Worm (Caenorhabditis elegans) whole organism, L2 larva: ENCODE data around the gene T10B5.8.

Experiments
- C34F6.9 ChIP-seq: fragments of 150-350 bp; optimal IDR thresholded peaks from 2 replicates; lab custom pipeline; 2014; ENCODE audit warnings: missing biosample characterization, missing genetic modification characterization
- F13H6.1 ChIP-seq: sonication (generic microtip); optimal IDR thresholded peaks from 2 replicates; lab custom pipeline; 2016; ENCODE audit warnings: missing genetic modification characterization, missing compliant biosample characterization
- R02D3.7 ChIP-seq: fragments of 150-350 bp; optimal IDR thresholded peaks from 2 replicates; lab custom pipeline; 2014; ENCODE audit warnings: missing biosample characterization, missing genetic modification characterization
- Y55F3AM.14 ChIP-seq: fragments of 200-800 bp; sonication (Bioruptor generic); optimal IDR thresholded peaks from 2 replicates; lab custom pipeline; 2018; ENCODE audit warnings: mild to moderate bottlenecking, missing genetic modification characterization, missing compliant biosample characterization
- ZK546.5 ChIP-seq: sonication (generic microtip); optimal IDR thresholded peaks from 2 replicates; lab custom pipeline; 2017; ENCODE audit warnings: missing biosample characterization, missing genetic modification characterization
- alr-1 ChIP-seq: fragments of 150-350 bp; optimal IDR thresholded peaks from 2 replicates; lab custom pipeline; 2014; ENCODE audit warnings: missing biosample characterization, missing genetic modification characterization
- ama-1 ChIP-seq: fragments of 150-350 bp; optimal IDR thresholded peaks from 2 replicates; lab custom pipeline; 2018; ENCODE audit warnings: inconsistent platforms
- blmp-1 ChIP-seq: sonication (generic microtip); optimal IDR thresholded peaks from 2 replicates; lab custom pipeline; 2017; ENCODE audit warnings: missing genetic modification characterization, mild to moderate bottlenecking, missing compliant biosample characterization, antibody characterized with exemption, moderate library complexity; ENCODE audit not compliant: insufficient read depth
- ceh-16 ChIP-seq: fragments of 150-350 bp; optimal IDR thresholded peaks from 2 replicates; lab custom pipeline; 2014; ENCODE audit warnings: missing biosample characterization, missing genetic modification characterization
- ceh-82 ChIP-seq: fragments of 150-350 bp; optimal IDR thresholded peaks from 2 replicates; lab custom pipeline; 2014; ENCODE audit warnings: missing biosample characterization, missing genetic modification characterization
- crh-2 ChIP-seq: sonication (generic microtip); optimal IDR thresholded peaks from 2 replicates; lab custom pipeline; 2017; ENCODE audit warnings: missing biosample characterization, missing genetic modification characterization
- dmd-4 ChIP-seq: sonication (generic microtip); optimal IDR thresholded peaks from 2 replicates; lab custom pipeline; 2017; ENCODE audit warnings: missing biosample characterization, missing genetic modification characterization
- egl-27 ChIP-seq: sonication (generic microtip); optimal IDR thresholded peaks from 3 replicates; lab custom pipeline; 2017; ENCODE audit warnings: missing biosample characterization, missing genetic modification reagents, missing genetic modification characterization
- elt-3 ChIP-seq: sonication (generic microtip); optimal IDR thresholded peaks from 2 replicates; lab custom pipeline; 2017; ENCODE audit warnings: missing biosample characterization, missing genetic modification characterization
- fos-1 ChIP-seq: fragments of 150-350 bp; optimal IDR thresholded peaks from 2 replicates; lab custom pipeline; 2014; ENCODE audit warnings: missing biosample characterization, missing genetic modification characterization
- gmeb-1 ChIP-seq: fragments of 150-350 bp; optimal IDR thresholded peaks from 2 replicates; lab custom pipeline; 2014; ENCODE audit warnings: missing biosample characterization, missing genetic modification characterization
- lin-11 ChIP-seq: fragments of 150-350 bp; sonication (generic microtip); optimal IDR thresholded peaks from 2 replicates; lab custom pipeline; 2014; ENCODE audit warnings: missing biosample characterization, missing genetic modification characterization, inconsistent platforms, mixed read lengths
- lin-13 ChIP-seq: fragments of 150-350 bp; optimal IDR thresholded peaks from 2 replicates; lab custom pipeline; 2014; ENCODE audit warnings: missing biosample characterization, missing genetic modification reagents, missing genetic modification characterization
- lin-39 ChIP-seq: fragments of 150-350 bp; optimal IDR thresholded peaks from 2 replicates; lab custom pipeline; 2014; ENCODE audit warnings: missing biosample characterization, missing genetic modification reagents, missing genetic modification characterization
- lsy-2 ChIP-seq, 2 experiments: fragments of 150-350 bp in 1 of 2; sonication (generic microtip) in 1 of 2; optimal IDR thresholded peaks; 2 replicates each; lab custom pipeline; 2014 to 2017; ENCODE audit warnings: missing biosample characterization in 2 of 2, missing genetic modification characterization in 2 of 2
- mab-5 ChIP-seq: fragments of 150-350 bp; optimal IDR thresholded peaks from 2 replicates; lab custom pipeline; 2014; ENCODE audit warnings: missing biosample characterization, missing genetic modification characterization
- mbf-1 ChIP-seq: sonication (generic microtip); optimal IDR thresholded peaks from 2 replicates; lab custom pipeline; 2017; ENCODE audit warnings: missing biosample characterization, missing genetic modification characterization
- mdl-1 ChIP-seq, 2 experiments: fragments of 150-350 bp in 1 of 2; sonication (generic microtip) in 1 of 2; optimal IDR thresholded peaks; 2 replicates each; lab custom pipeline; 2017; ENCODE audit warnings: missing biosample characterization in 2 of 2, missing genetic modification characterization in 2 of 2
- nhr-10 ChIP-seq: sonication (generic microtip); optimal IDR thresholded peaks from 2 replicates; lab custom pipeline; 2017; ENCODE audit warnings: missing biosample characterization, missing genetic modification characterization
- nhr-11 ChIP-seq: fragments of 150-350 bp; optimal IDR thresholded peaks from 2 replicates; lab custom pipeline; 2014; ENCODE audit warnings: missing biosample characterization, missing genetic modification characterization
- nhr-129 ChIP-seq: fragments of 150-350 bp; optimal IDR thresholded peaks from 2 replicates; lab custom pipeline; 2014; ENCODE audit warnings: missing biosample characterization, missing genetic modification characterization
- nhr-21 ChIP-seq: fragments of 150-350 bp; optimal IDR thresholded peaks from 2 replicates; lab custom pipeline; 2014; ENCODE audit warnings: missing biosample characterization, missing genetic modification characterization
- nhr-23 ChIP-seq: fragments of 150-350 bp; optimal IDR thresholded peaks from 2 replicates; lab custom pipeline; 2014; ENCODE audit warnings: missing biosample characterization, missing genetic modification reagents, missing genetic modification characterization
- nhr-25 ChIP-seq: fragments of 150-350 bp; sonication (generic microtip); optimal IDR thresholded peaks from 3 replicates; lab custom pipeline; 2014; ENCODE audit warnings: missing biosample characterization, missing genetic modification characterization
- nhr-6 ChIP-seq: fragments of 150-350 bp; optimal IDR thresholded peaks from 2 replicates; lab custom pipeline; 2014; ENCODE audit warnings: missing biosample characterization, missing genetic modification characterization
- nhr-77 ChIP-seq: fragments of 150-350 bp; optimal IDR thresholded peaks from 2 replicates; lab custom pipeline; 2014; ENCODE audit warnings: missing biosample characterization, missing genetic modification characterization
- peb-1 ChIP-seq: fragments of 150-350 bp; optimal IDR thresholded peaks from 2 replicates; lab custom pipeline; 2014; ENCODE audit warnings: missing biosample characterization, missing genetic modification characterization
- sem-4 ChIP-seq: fragments of 150-350 bp; optimal IDR thresholded peaks from 2 replicates; lab custom pipeline; 2014; ENCODE audit warnings: missing biosample characterization, missing genetic modification reagents, missing genetic modification characterization
- skn-1 ChIP-seq: sonication (generic microtip); optimal IDR thresholded peaks from 2 replicates; lab custom pipeline; 2017; ENCODE audit warnings: missing biosample characterization, missing genetic modification characterization
- sma-3 ChIP-seq: sonication (generic microtip); optimal IDR thresholded peaks from 2 replicates; lab custom pipeline; 2016; ENCODE audit warnings: missing genetic modification reagents, missing genetic modification characterization, missing compliant biosample characterization
- sma-9 ChIP-seq, 2 experiments: fragments of 150-350 bp in 1 of 2; sonication (generic microtip) in 1 of 2; optimal IDR thresholded peaks; 2 replicates each; lab custom pipeline; 2014 to 2016; ENCODE audit warnings: missing genetic modification characterization in 2 of 2, mild to moderate bottlenecking in 1 of 2, missing biosample characterization in 1 of 2, missing compliant biosample characterization in 1 of 2, missing genetic modification reagents in 1 of 2, moderate library complexity in 1 of 2
- snpc-4 ChIP-seq: fragments of 150-350 bp; optimal IDR thresholded peaks from 2 replicates; lab custom pipeline; 2014; ENCODE audit warnings: missing biosample characterization, missing genetic modification characterization
- unc-55 ChIP-seq: fragments of 150-350 bp; sonication (generic microtip); optimal IDR thresholded peaks from 3 replicates; lab custom pipeline; 2014; ENCODE audit warnings: missing biosample characterization, missing genetic modification reagents, missing genetic modification characterization
- unc-62 ChIP-seq: fragments of 150-350 bp; optimal IDR thresholded peaks from 2 replicates; lab custom pipeline; 2014; ENCODE audit warnings: missing biosample characterization, missing genetic modification reagents, missing genetic modification characterization
- zag-1 ChIP-seq: fragments of 150-350 bp; optimal IDR thresholded peaks from 2 replicates; lab custom pipeline; 2014; ENCODE audit warnings: missing biosample characterization, missing genetic modification characterization
- ztf-1 ChIP-seq: fragments of 200-800 bp; sonication (Bioruptor generic); conservative IDR thresholded peaks from 2 replicates; pipeline ENCODE4 v1.3.6; 2022; ENCODE audit warnings: missing genetic modification characterization, missing compliant biosample characterization
- ztf-11 ChIP-seq: sonication (generic microtip); optimal IDR thresholded peaks from 2 replicates; lab custom pipeline; 2017; ENCODE audit warnings: missing biosample characterization, missing genetic modification characterization
- ztf-4 ChIP-seq: fragments of 150-350 bp; optimal IDR thresholded peaks from 2 replicates; lab custom pipeline; 2014; ENCODE audit warnings: missing biosample characterization, missing genetic modification characterization

The T10B5.8 gene

ce11 chrV:1864997-1865396 is 23.2 kb downstream of the T10B5.8 start:
- TF ChIP-seq lin-11 (tag; lab: Kevin White, UChicago) (no peak), gmeb-1 (no peak), ztf-11 (tag; lab: Kevin White, UChicago) (no peak), nhr-77 (no peak), peb-1 (tag; lab: Kevin White, UChicago) (no peak), ceh-16 (tag; lab: Kevin White, UChicago) (no peak), nhr-11 (tag; lab: Kevin White, UChicago) (no peak), nhr-10 (tag; lab: Kevin White, UChicago) (no peak), ama-1 (lab: Kevin White, UChicago) (no peak), lin-39 (tag; lab: Kevin White, UChicago) (no peak), ztf-1 (GFP tag; lab: Robert Waterston, UW) (no peak), snpc-4 (no peak), ztf-4 (tag; lab: Kevin White, UChicago) (no peak), C34F6.9 (tag; lab: Kevin White, UChicago) (no peak), mab-5 (no peak), nhr-21 (no peak), F13H6.1 (tag; lab: Kevin White, UChicago) (no peak), sma-9 (GFP tag; optimal IDR thresholded peaks at IDR 0.05; lab: Kevin White, UChicago) (no peak), sma-9 (tag; optimal IDR thresholded peaks at IDR 0.05; lab: Kevin White, UChicago) (no peak), ZK546.5 (tag; lab: Kevin White, UChicago) (no peak), mbf-1 (tag; lab: Kevin White, UChicago) (no peak)

- TF ChIP-seq lin-13 (GFP tag; lab: Kevin White, UChicago) (no peak), mdl-1 (tag; optimal IDR thresholded peaks at IDR 0.05; lab: Kevin White, UChicago) (no peak), alr-1 (no peak), Y55F3AM.14 (GFP tag; lab: Kevin White, UChicago) (no peak), dmd-4 (tag; lab: Kevin White, UChicago) (no peak), nhr-21 (no peak), zag-1 (no peak), ztf-11 (tag; lab: Kevin White, UChicago) (no peak), snpc-4 (no peak), ama-1 (lab: Kevin White, UChicago) (no peak), nhr-129 (no peak), ceh-82 (tag; lab: Kevin White, UChicago) (no peak)
Measured at ce11 chrV:1868025-1868424, 26.2 kb downstream of the T10B5.8 start.

ce11 chrV:1868596-1869263 is 26.9 kb downstream of the T10B5.8 start, which contains the start of gene knl-3:
Gene knl-3 (plus strand): TSS chrV:1869213.
- TF ChIP-seq sem-4 (tag; lab: Kevin White, UChicago) (peak; percentile 56), nhr-129 (peak; percentile 73), lsy-2 (tag; optimal IDR thresholded peaks at IDR 0.05; lab: Kevin White, UChicago) (peak; percentile 83 to 91), gmeb-1 (peak; percentile 97), nhr-23 (no peak), elt-3 (no peak), F13H6.1 (tag; lab: Kevin White, UChicago) (peak; percentile 84), nhr-6 (tag; lab: Kevin White, UChicago) (peak; percentile 19), nhr-77 (no peak), unc-55 (peak; percentile 92), unc-62 (no peak), blmp-1 (tag; lab: Kevin White, UChicago) (peak; percentile 47), nhr-21 (peak; percentile 85), nhr-25 (tag; lab: Kevin White, UChicago) (peak; percentile 89), fos-1 (tag; lab: Kevin White, UChicago) (peak; percentile 63), ceh-16 (tag; lab: Kevin White, UChicago) (peak; percentile 76), C34F6.9 (tag; lab: Kevin White, UChicago) (peak; percentile 93), crh-2 (peak; percentile 93), egl-27 (tag; lab: Kevin White, UChicago) (peak; percentile 62), sma-3 (GFP tag; lab: Kevin White, UChicago) (peak; percentile 83), lin-13 (GFP tag; lab: Kevin White, UChicago) (peak; percentile 86), R02D3.7 (tag; lab: Kevin White, UChicago) (peak; percentile 31), ztf-4 (tag; lab: Kevin White, UChicago) (no peak), alr-1 (no peak), snpc-4 (peak; percentile 68), ZK546.5 (tag; lab: Kevin White, UChicago) (peak; percentile 2), mdl-1 (tag; optimal IDR thresholded peaks at IDR 0.05; lab: Kevin White, UChicago) (peak in 1 of 2 experiments; percentile 41), mab-5 (peak; percentile 75), nhr-11 (tag; lab: Kevin White, UChicago) (no peak), skn-1 (tag; lab: Kevin White, UChicago) (no peak), mbf-1 (tag; lab: Kevin White, UChicago) (no peak), zag-1 (peak; percentile 32), Y55F3AM.14 (GFP tag; lab: Kevin White, UChicago) (peak; percentile 47), nhr-10 (tag; lab: Kevin White, UChicago) (peak; percentile 70), lin-11 (tag; lab: Kevin White, UChicago) (peak; percentile 86)
